Worm (Caenorhabditis elegans): ENCODE results near the gene nstp-7.

The nstp-7 gene

ce11 chrV:617917-618316 lies 36.2 kb downstream of the nstp-7 start:
- no peak for TF ChIP-seq ceh-82 (tag; optimal IDR thresholded peaks at IDR 0.05)
- TF ChIP-seq lin-39 (tag; optimal IDR thresholded peaks at IDR 0.05) = no peak
- TF ChIP-seq nhr-237 (tag; optimal IDR thresholded peaks at IDR 0.05) = no peak
- TF ChIP-seq C34F6.9 (tag; optimal IDR thresholded peaks at IDR 0.05) = peak; percentile 5
- no peak for TF ChIP-seq mab-5 (tag; optimal IDR thresholded peaks at IDR 0.05)
- no peak for TF ChIP-seq fos-1 (tag; optimal IDR thresholded peaks at IDR 0.05)
- no peak for TF ChIP-seq unc-55 (GFP tag; optimal IDR thresholded peaks at IDR 0.05)
- no peak for TF ChIP-seq ztf-4 (tag; optimal IDR thresholded peaks at IDR 0.05)
- TF ChIP-seq F13H6.1 (tag; optimal IDR thresholded peaks at IDR 0.05) = no peak
- peak; percentile 15 for TF ChIP-seq sma-9 (GFP tag; optimal IDR thresholded peaks at IDR 0.05)
- TF ChIP-seq sma-9 (tag; optimal IDR thresholded peaks at IDR 0.05) = no peak
- TF ChIP-seq ztf-1 (GFP tag; conservative IDR thresholded peaks at IDR 0.05) = no peak
- no peak for TF ChIP-seq skn-1 (tag; optimal IDR thresholded peaks at IDR 0.05)
- TF ChIP-seq nhr-23 (tag; optimal IDR thresholded peaks at IDR 0.05) = no peak
- no peak for TF ChIP-seq ama-1 (optimal IDR thresholded peaks at IDR 0.05)
- no peak for TF ChIP-seq nhr-25 (tag; optimal IDR thresholded peaks at IDR 0.05)
- TF ChIP-seq lin-13 (GFP tag; optimal IDR thresholded peaks at IDR 0.05) = no peak
- no peak for TF ChIP-seq ZK546.5 (tag; optimal IDR thresholded peaks at IDR 0.05)
- TF ChIP-seq nhr-11 (tag; optimal IDR thresholded peaks at IDR 0.05) = no peak
- no peak for TF ChIP-seq lin-11 (tag; optimal IDR thresholded peaks at IDR 0.05)
- TF ChIP-seq aly-2 (tag; optimal IDR thresholded peaks at IDR 0.05) = no peak
- no peak for TF ChIP-seq dmd-4 (tag; optimal IDR thresholded peaks at IDR 0.05)
- no peak for TF ChIP-seq peb-1 (tag; optimal IDR thresholded peaks at IDR 0.05)
- peak in 1 of 2 experiments; percentile 29 for TF ChIP-seq lsy-2 (tag; optimal IDR thresholded peaks at IDR 0.05)
- TF ChIP-seq nhr-77 (tag; optimal IDR thresholded peaks at IDR 0.05) = no peak

- TF ChIP-seq F13H6.1 (tag; optimal IDR thresholded peaks at IDR 0.05) (peak; percentile 74), mab-5 (tag; optimal IDR thresholded peaks at IDR 0.05) (peak; percentile 8), nhr-11 (tag; optimal IDR thresholded peaks at IDR 0.05) (no peak), unc-39 (tag; optimal IDR thresholded peaks at IDR 0.05) (no peak), crh-2 (tag; optimal IDR thresholded peaks at IDR 0.05) (peak; percentile 67), Y55F3AM.14 (GFP tag; optimal IDR thresholded peaks at IDR 0.05) (peak; percentile 68), nhr-12 (tag; optimal IDR thresholded peaks at IDR 0.05) (no peak), egl-27 (tag; optimal IDR thresholded peaks at IDR 0.05) (peak; percentile 82), nhr-237 (tag; optimal IDR thresholded peaks at IDR 0.05) (no peak), ceh-16 (tag; optimal IDR thresholded peaks at IDR 0.05) (no peak), skn-1 (tag; optimal IDR thresholded peaks at IDR 0.05) (no peak), alr-1 (tag; optimal IDR thresholded peaks at IDR 0.05) (no peak), sma-3 (GFP tag; optimal IDR thresholded peaks at IDR 0.05) (peak; percentile 1), ztf-4 (tag; optimal IDR thresholded peaks at IDR 0.05) (peak; percentile 25), fos-1 (tag; optimal IDR thresholded peaks at IDR 0.05) (peak; percentile 79), nhr-25 (tag; optimal IDR thresholded peaks at IDR 0.05) (peak; percentile 51), nhr-6 (tag; optimal IDR thresholded peaks at IDR 0.05) (peak; percentile 87), unc-62 (GFP tag; optimal IDR thresholded peaks at IDR 0.05) (peak; percentile 58), lin-13 (GFP tag; optimal IDR thresholded peaks at IDR 0.05) (peak; percentile 44), sem-4 (tag; optimal IDR thresholded peaks at IDR 0.05) (peak; percentile 51), zag-1 (tag; optimal IDR thresholded peaks at IDR 0.05) (peak; percentile 84), sma-9 (GFP tag; optimal IDR thresholded peaks at IDR 0.05) (peak; percentile 91), sma-9 (tag; optimal IDR thresholded peaks at IDR 0.05) (no peak), nhr-21 (tag; optimal IDR thresholded peaks at IDR 0.05) (peak; percentile 53), ZK546.5 (tag; optimal IDR thresholded peaks at IDR 0.05) (no peak), unc-55 (GFP tag; optimal IDR thresholded peaks at IDR 0.05) (peak; percentile 92), lsy-2 (tag; optimal IDR thresholded peaks at IDR 0.05) (peak in 1 of 2 experiments; percentile 83), snpc-4 (tag; optimal IDR thresholded peaks at IDR 0.05) (peak; percentile 32), nhr-129 (tag; optimal IDR thresholded peaks at IDR 0.05) (peak; percentile 67), mdl-1 (tag; optimal IDR thresholded peaks at IDR 0.05) (peak; percentile 32 to 50), mbf-1 (tag; optimal IDR thresholded peaks at IDR 0.05) (no peak), lin-39 (tag; optimal IDR thresholded peaks at IDR 0.05) (no peak), blmp-1 (tag; optimal IDR thresholded peaks at IDR 0.05; ENCODE audit: insufficient read depth) (no peak), C34F6.9 (tag; optimal IDR thresholded peaks at IDR 0.05) (peak; percentile 88), ztf-11 (tag; optimal IDR thresholded peaks at IDR 0.05) (no peak), gmeb-1 (tag; optimal IDR thresholded peaks at IDR 0.05) (peak; percentile 8), elt-3 (tag; optimal IDR thresholded peaks at IDR 0.05) (no peak)
These were observed 37.3 kb downstream of the nstp-7 start, which contains the start of gene F48G7.4 for ce11 chrV:619054-619453. Gene F48G7.4 (plus strand): TSS chrV:619453.

Data from whole organism, L2 larva.